Worm (Caenorhabditis elegans) whole organism, early embryonic: ENCODE measurements around the gene Y73B6BL.288.

Source experiments
- B0310.2 ChIP-seq: sonication (generic microtip); optimal IDR thresholded peaks from 2 replicates; lab custom pipeline; 2016; ENCODE audit warnings: mild to moderate bottlenecking, missing genetic modification characterization, missing compliant biosample characterization
- F13C5.2 ChIP-seq: sonication (generic microtip); optimal IDR thresholded peaks from 2 replicates; lab custom pipeline; 2017; ENCODE audit warnings: mild to moderate bottlenecking, missing genetic modification characterization, inconsistent platforms, missing compliant biosample characterization
- aly-1 ChIP-seq: sonication (generic microtip); optimal IDR thresholded peaks from 2 replicates; lab custom pipeline; 2016; ENCODE audit warnings: missing genetic modification characterization, missing compliant biosample characterization
- ama-1 ChIP-seq: fragments of 150-350 bp; optimal IDR thresholded peaks from 2 replicates; lab custom pipeline; 2014
- ceh-13 ChIP-seq: fragments of 200-800 bp; sonication (Bioruptor generic); optimal IDR thresholded peaks from 2 replicates; lab custom pipeline; 2018; ENCODE audit warnings: mild to moderate bottlenecking, missing genetic modification characterization, missing compliant biosample characterization
- ceh-36 ChIP-seq: sonication (generic microtip); optimal IDR thresholded peaks from 2 replicates; lab custom pipeline; 2016; ENCODE audit warnings: missing genetic modification characterization, inconsistent platforms, missing compliant biosample characterization
- ets-7 ChIP-seq: sonication (generic microtip); optimal IDR thresholded peaks from 2 replicates; lab custom pipeline; 2016; ENCODE audit warnings: missing genotype, missing genetic modification characterization, missing compliant biosample characterization
- flt-1 ChIP-seq: fragments of 200-800 bp; sonication (Bioruptor generic); IDR thresholded peaks from 2 replicates; pipeline ENCODE4 v1.3.6; 2022; ENCODE audit warnings: missing genetic modification characterization, missing compliant biosample characterization
- hmg-4 ChIP-seq: fragments of 200-800 bp; sonication (Bioruptor generic); optimal IDR thresholded peaks from 2 replicates; lab custom pipeline; 2018; ENCODE audit warnings: mild to moderate bottlenecking, missing genetic modification characterization, missing compliant biosample characterization
- pes-1 ChIP-seq: fragments of 200-800 bp; sonication (Bioruptor generic); IDR thresholded peaks from 2 replicates; pipeline ENCODE4 v1.3.6; 2022; ENCODE audit warnings: missing genetic modification reagents, missing genetic modification characterization, missing compliant biosample characterization
- scrt-1 ChIP-seq: fragments of 200-800 bp; sonication (Bioruptor generic); IDR thresholded peaks from 2 replicates; pipeline ENCODE4 v1.3.6; 2022; ENCODE audit warnings: missing genetic modification characterization, missing compliant biosample characterization
- tbx-11 ChIP-seq: fragments of 200-800 bp; sonication (Bioruptor generic); IDR thresholded peaks from 2 replicates; pipeline ENCODE4 v1.3.6; 2022; ENCODE audit warnings: missing genetic modification characterization, missing compliant biosample characterization

- TF ChIP-seq ceh-13 (no peak), aly-1 (tag; lab: Kevin White, UChicago) (no peak), pes-1 (GFP tag; lab: Robert Waterston, UW) (no peak), scrt-1 (GFP tag; lab: Robert Waterston, UW) (no peak), hmg-4 (no peak), B0310.2 (tag; lab: Kevin White, UChicago) (no peak), ama-1 (lab: Kevin White, UChicago) (no peak), flt-1 (GFP tag; lab: Robert Waterston, UW) (no peak), ceh-36 (tag; lab: Kevin White, UChicago) (no peak), ets-7 (tag; lab: Kevin White, UChicago) (no peak), tbx-11 (GFP tag; lab: Robert Waterston, UW) (no peak), F13C5.2 (no peak)
These were observed 15.9 kb downstream of the Y73B6BL.288 start, which contains the start of gene lsm-8 for ce11 chrIV:6326448-6326847.
